Fruit fly (Drosophila melanogaster) whole organism, embryonic: ENCODE data around the gene stet.

Experiments
- Ada2b ChIP-seq: fragments of 200-800 bp; sonication (Bioruptor generic); IDR thresholded peaks from 2 replicates; pipeline ENCODE4 v1.3.6; 2022; ENCODE audit warnings: missing biosample characterization, missing genetic modification characterization
- Asciz ChIP-seq: fragments of 200-800 bp; sonication (Bioruptor generic); optimal IDR thresholded peaks from 2 replicates; lab custom pipeline; 2017; ENCODE audit warnings: missing biosample characterization, mild to moderate bottlenecking, missing genetic modification characterization, missing genetic modification reagents
- Atf-2 ChIP-seq: fragments of 200-800 bp; sonication (Bioruptor generic); optimal IDR thresholded peaks from 2 replicates; lab custom pipeline; 2016; ENCODE audit warnings: missing biosample characterization, missing genetic modification characterization
- Atf3 ChIP-seq: fragments of 200-800 bp; sonication (Bioruptor generic); optimal IDR thresholded peaks from 3 replicates; lab custom pipeline; 2016; ENCODE audit warnings: missing biosample characterization, missing genetic modification characterization
- CG10543 ChIP-seq: fragments of 200-800 bp; sonication (Bioruptor generic); optimal IDR thresholded peaks from 3 replicates; lab custom pipeline; 2017; ENCODE audit warnings: missing biosample characterization, mild to moderate bottlenecking, missing genetic modification characterization, moderate library complexity
- CG14014 ChIP-seq: fragments of 200-800 bp; sonication (Bioruptor generic); IDR thresholded peaks from 2 replicates; pipeline ENCODE4 v1.3.6; 2022; ENCODE audit warnings: missing biosample characterization, missing genetic modification characterization
- CG16863 ChIP-seq: fragments of 200-800 bp; sonication (Bioruptor generic); optimal IDR thresholded peaks from 3 replicates; lab custom pipeline; 2016; ENCODE audit warnings: missing biosample characterization, missing genetic modification characterization
- CG17802 ChIP-seq: fragments of 200-800 bp; sonication (Bioruptor generic); optimal IDR thresholded peaks from 2 replicates; lab custom pipeline; 2018; ENCODE audit warnings: missing biosample characterization, mild to moderate bottlenecking, missing genetic modification characterization, moderate library complexity
- CG30403 ChIP-seq: fragments of 200-800 bp; sonication (Bioruptor generic); optimal IDR thresholded peaks from 3 replicates; lab custom pipeline; 2016; ENCODE audit warnings: missing biosample characterization, missing genetic modification characterization
- CG32532 ChIP-seq: fragments of 200-800 bp; sonication (Bioruptor generic); IDR thresholded peaks from 2 replicates; pipeline ENCODE4 v1.3.6; 2022; ENCODE audit warnings: missing biosample characterization, missing genetic modification characterization
- CG3407 ChIP-seq: fragments of 200-800 bp; sonication (Bioruptor generic); optimal IDR thresholded peaks from 2 replicates; lab custom pipeline; 2018; ENCODE audit warnings: missing biosample characterization, mild to moderate bottlenecking, missing genetic modification characterization
- CG34422 ChIP-seq: fragments of 200-800 bp; sonication (Bioruptor generic); IDR thresholded peaks from 3 replicates; pipeline ENCODE4 v1.3.6; 2022; ENCODE audit warnings: missing biosample characterization, missing genetic modification characterization
- CG3847 ChIP-seq: fragments of 200-800 bp; sonication (Bioruptor generic); IDR thresholded peaks from 2 replicates; pipeline ENCODE4 v1.3.6; 2022; ENCODE audit warnings: missing biosample characterization, missing genetic modification characterization
- CG3995 ChIP-seq: fragments of 200-800 bp; sonication (Bioruptor generic); optimal IDR thresholded peaks from 3 replicates; lab custom pipeline; 2016; ENCODE audit warnings: missing biosample characterization, missing genetic modification characterization
- CG4360 ChIP-seq: fragments of 200-800 bp; sonication (Bioruptor generic); IDR thresholded peaks from 2 replicates; pipeline ENCODE4 v1.3.6; 2022; ENCODE audit warnings: missing biosample characterization, missing genetic modification characterization
- CG4424 ChIP-seq: fragments of 200-800 bp; sonication (Bioruptor generic); optimal IDR thresholded peaks from 3 replicates; lab custom pipeline; 2016; ENCODE audit warnings: missing biosample characterization, missing genetic modification characterization
- CG6689 ChIP-seq: fragments of 200-800 bp; sonication (Bioruptor generic); IDR thresholded peaks from 2 replicates; pipeline ENCODE4 v1.3.6; 2022; ENCODE audit warnings: missing biosample characterization, missing genetic modification characterization
- CG6813 ChIP-seq: fragments of 200-800 bp; sonication (Bioruptor generic); optimal IDR thresholded peaks from 2 replicates; lab custom pipeline; 2017; ENCODE audit warnings: missing biosample characterization, missing genetic modification characterization, mild to moderate bottlenecking, moderate library complexity, missing genetic modification reagents
- CG8765 ChIP-seq: fragments of 200-800 bp; sonication (Bioruptor generic); IDR thresholded peaks from 2 replicates; pipeline ENCODE4 v1.3.6; 2022; ENCODE audit warnings: missing biosample characterization, missing genetic modification characterization
- CG8944 ChIP-seq: fragments of 200-800 bp; sonication (Bioruptor generic); optimal IDR thresholded peaks from 3 replicates; lab custom pipeline; 2016; ENCODE audit warnings: missing biosample characterization, missing genetic modification characterization
- CG9727 ChIP-seq: fragments of 200-800 bp; sonication (Bioruptor generic); optimal IDR thresholded peaks from 3 replicates; lab custom pipeline; 2017; ENCODE audit warnings: missing biosample characterization, mild to moderate bottlenecking, missing genetic modification characterization
- CG9817 ChIP-seq: fragments of 200-800 bp; sonication (Bioruptor generic); optimal IDR thresholded peaks from 2 replicates; lab custom pipeline; 2018; ENCODE audit warnings: missing biosample characterization, mild to moderate bottlenecking, missing genetic modification characterization, moderate library complexity
- CG9876 ChIP-seq: fragments of 200-800 bp; sonication (Bioruptor generic); optimal IDR thresholded peaks from 2 replicates; lab custom pipeline; 2016; ENCODE audit warnings: missing biosample characterization, missing genetic modification characterization
- CoRest ChIP-seq: fragments of 200-800 bp; sonication (Bioruptor generic); optimal IDR thresholded peaks from 3 replicates; lab custom pipeline; 2018; ENCODE audit warnings: missing biosample characterization, mild to moderate bottlenecking, missing genetic modification characterization, moderate library complexity
- Dref ChIP-seq: fragments of 200-800 bp; sonication (Bioruptor generic); IDR thresholded peaks from 2 replicates; pipeline ENCODE4 v1.3.6; 2022; ENCODE audit warnings: missing biosample characterization, missing genetic modification characterization
- Elba2 ChIP-seq: fragments of 200-800 bp; sonication (Bioruptor generic); optimal IDR thresholded peaks from 3 replicates; lab custom pipeline; 2016; ENCODE audit warnings: missing biosample characterization, missing genetic modification characterization
- H15 ChIP-seq: fragments of 200-800 bp; sonication (Bioruptor generic); IDR thresholded peaks from 3 replicates; pipeline ENCODE4 v1.3.6; 2022; ENCODE audit warnings: missing biosample characterization, missing genetic modification characterization
- H2.0 ChIP-seq: fragments of 200-800 bp; sonication (Bioruptor generic); IDR thresholded peaks from 2 replicates; pipeline ENCODE4 v1.3.6; 2022; ENCODE audit warnings: missing biosample characterization, missing genetic modification characterization
- HLH54F ChIP-seq: fragments of 200-800 bp; sonication (Bioruptor generic); optimal IDR thresholded peaks from 3 replicates; lab custom pipeline; 2016; ENCODE audit warnings: missing biosample characterization, missing genetic modification characterization
- HmgZ ChIP-seq: fragments of 200-800 bp; sonication (Bioruptor generic); optimal IDR thresholded peaks from 2 replicates; lab custom pipeline; 2018; ENCODE audit warnings: missing biosample characterization, mild to moderate bottlenecking, missing genetic modification characterization
- Hr39 ChIP-seq: fragments of >200 bp; optimal IDR thresholded peaks from 2 replicates; lab custom pipeline; 2017
- Lim3 ChIP-seq: fragments of 200-800 bp; sonication (Bioruptor generic); IDR thresholded peaks from 2 replicates; pipeline ENCODE4 v1.3.6; 2022; ENCODE audit warnings: missing biosample characterization, missing genetic modification characterization
- Mes4 ChIP-seq: fragments of 200-800 bp; sonication (Bioruptor generic); optimal IDR thresholded peaks from 2 replicates; lab custom pipeline; 2016; ENCODE audit warnings: missing biosample characterization, missing genetic modification characterization
- NC2α ChIP-seq: fragments of 200-800 bp; sonication (Bioruptor generic); optimal IDR thresholded peaks from 2 replicates; lab custom pipeline; 2016; ENCODE audit warnings: missing biosample characterization, missing genetic modification characterization
- Nf-YC ChIP-seq: fragments of 200-800 bp; optimal IDR thresholded peaks from 3 replicates; lab custom pipeline; 2019; ENCODE audit warnings: missing biosample characterization, mild to moderate bottlenecking, missing genetic modification characterization, moderate library complexity
- Pdp1 ChIP-seq, 2 experiments: fragments of 200-800 bp; sonication (Bioruptor generic); optimal IDR thresholded peaks; 3 replicates each; lab custom pipeline; 2016; ENCODE audit warnings: missing biosample characterization in 2 of 2, missing genetic modification characterization in 2 of 2, mild to moderate bottlenecking in 1 of 2, moderate library complexity in 1 of 2
- Sin3A ChIP-seq: fragments of >200 bp; optimal IDR thresholded peaks from 2 replicates; lab custom pipeline; 2018
- Stat92E ChIP-seq, 3 experiments: fragments of >200 bp in 2 of 3; fragments of 200-800 bp in 1 of 3; sonication (Bioruptor generic) in 1 of 3; optimal IDR thresholded peaks; 2 replicates each; lab custom pipeline; 2017 to 2019; ENCODE audit warnings: missing biosample characterization in 3 of 3, missing genetic modification characterization in 3 of 3, mild to moderate bottlenecking in 1 of 3, moderate library complexity in 1 of 3
- ci ChIP-seq: fragments of 200-800 bp; sonication (Bioruptor generic); IDR thresholded peaks from 3 replicates; pipeline ENCODE4 v1.3.6; 2022; ENCODE audit warnings: missing biosample characterization, missing genetic modification characterization
- danr ChIP-seq: fragments of 200-800 bp; sonication (Bioruptor generic); IDR thresholded peaks from 2 replicates; pipeline ENCODE4 v1.3.6; 2022; ENCODE audit warnings: missing biosample characterization, missing genetic modification characterization
- eve ChIP-seq, 2 experiments: fragments of >200 bp; optimal IDR thresholded peaks; 2 replicates each; lab custom pipeline; 2017; ENCODE audit warnings: missing biosample characterization in 2 of 2, missing genetic modification characterization in 2 of 2
- eyg ChIP-seq: fragments of 200-800 bp; sonication (Bioruptor generic); optimal IDR thresholded peaks from 3 replicates; lab custom pipeline; 2016; ENCODE audit warnings: missing biosample characterization, missing genetic modification characterization
- fd96Cb ChIP-seq: fragments of 200-800 bp; sonication (Bioruptor generic); optimal IDR thresholded peaks from 2 replicates; lab custom pipeline; 2018; ENCODE audit warnings: missing biosample characterization, mild to moderate bottlenecking, missing genetic modification characterization, moderate library complexity
- gem ChIP-seq: fragments of 200-800 bp; sonication (Bioruptor generic); optimal IDR thresholded peaks from 2 replicates; lab custom pipeline; 2019; ENCODE audit warnings: missing biosample characterization, mild to moderate bottlenecking, missing genetic modification characterization, moderate library complexity
- grn ChIP-seq: fragments of 200-800 bp; sonication (Bioruptor generic); optimal IDR thresholded peaks from 3 replicates; lab custom pipeline; 2017; ENCODE audit warnings: missing biosample characterization, missing genetic modification characterization
- pb ChIP-seq: fragments of 200-800 bp; sonication (Bioruptor generic); optimal IDR thresholded peaks from 3 replicates; lab custom pipeline; 2016; ENCODE audit warnings: missing biosample characterization, missing genetic modification characterization
- phol ChIP-seq: fragments of 200-800 bp; sonication (Bioruptor generic); optimal IDR thresholded peaks from 3 replicates; lab custom pipeline; 2018; ENCODE audit warnings: missing biosample characterization, mild to moderate bottlenecking, missing genetic modification characterization, moderate library complexity
- prd ChIP-seq, 3 experiments: fragments of >200 bp in 2 of 3; fragments of 200-800 bp in 1 of 3; sonication (Bioruptor generic) in 1 of 3; optimal IDR thresholded peaks in 2 of 3; IDR thresholded peaks in 1 of 3; 2 replicates in 2 of 3; 3 replicates in 1 of 3; pipeline versions ENCODE4 v1.3.6 to Lab custom; 2017 to 2022; ENCODE audit warnings: missing biosample characterization in 1 of 3, missing genetic modification characterization in 1 of 3
- run ChIP-seq: fragments of 200-800 bp; sonication (Bioruptor generic); optimal IDR thresholded peaks from 3 replicates; lab custom pipeline; 2018; ENCODE audit warnings: missing biosample characterization, mild to moderate bottlenecking, missing genetic modification characterization
- sim ChIP-seq: fragments of 200-800 bp; sonication (Bioruptor generic); IDR thresholded peaks from 2 replicates; pipeline ENCODE4 v1.3.6; 2022; ENCODE audit warnings: missing biosample characterization, missing genetic modification characterization
- trh ChIP-seq: fragments of 200-800 bp; sonication (Bioruptor generic); optimal IDR thresholded peaks from 2 replicates; lab custom pipeline; 2016; ENCODE audit warnings: missing biosample characterization, missing genetic modification characterization
- usp ChIP-seq: fragments of >200 bp; optimal IDR thresholded peaks from 2 replicates; lab custom pipeline; 2017; ENCODE audit warnings: missing biosample characterization, missing genetic modification characterization

The stet gene

dm6 chr3L:1442906-1443305, 46.4 kb downstream of the stet start (continued):
- TF ChIP-seq CoRest (tag; lab: Kevin White, UChicago) (peak; percentile 90), CG3995 (GFP tag; lab: Kevin White, UChicago) (no peak), Elba2 (peak; percentile 59), Dref (GFP tag; lab: Robert Waterston, UW) (no peak), Nf-YC (tag; lab: Kevin White, UChicago) (no peak), danr (GFP tag; lab: Robert Waterston, UW) (peak; percentile 70), CG6813 (GFP tag; lab: Kevin White, UChicago) (peak; percentile 60), Lim3 (GFP tag; lab: Robert Waterston, UW) (peak; percentile 14; the same call in 1 of the 2 replicates), Stat92E (GFP tag; optimal IDR thresholded peaks at IDR 0.05; lab: Kevin White, UChicago) (peak in 1 of 3 experiments; percentile 91), CG8765 (GFP tag; lab: Robert Waterston, UW) (peak; percentile 90), CG16863 (GFP tag; lab: Kevin White, UChicago) (peak; percentile 85), pb (GFP tag; lab: Kevin White, UChicago) (no peak), Mes4 (GFP tag; lab: Kevin White, UChicago) (peak; percentile 85), Atf3 (GFP tag; lab: Kevin White, UChicago) (peak; percentile 71), CG8944 (GFP tag; lab: Kevin White, UChicago) (peak; percentile 74), usp (GFP tag; lab: Kevin White, UChicago) (no peak), CG30403 (GFP tag; lab: Kevin White, UChicago) (peak; percentile 74), CG6689 (GFP tag; lab: Robert Waterston, UW) (peak; percentile 93), CG3407 (peak; percentile 79), gem (tag; lab: Kevin White, UChicago) (peak; percentile 90), Pdp1 (GFP tag; optimal IDR thresholded peaks at IDR 0.05; lab: Kevin White, UChicago) (peak in 1 of 2 experiments; percentile 82), CG9817 (tag; lab: Kevin White, UChicago) (peak; percentile 34), CG3847 (peak; percentile 46), phol (peak; percentile 90), CG17802 (tag; lab: Kevin White, UChicago) (peak; percentile 65), trh (GFP tag; lab: Kevin White, UChicago) (peak; percentile 67), HLH54F (GFP tag; lab: Kevin White, UChicago) (peak; percentile 47), eve (GFP tag; optimal IDR thresholded peaks at IDR 0.05; lab: Kevin White, UChicago) (peak in 1 of 2 experiments; percentile 88), Sin3A (lab: Kevin White, UChicago) (no peak), grn (GFP tag; lab: Kevin White, UChicago) (peak; percentile 31), CG4424 (GFP tag; lab: Kevin White, UChicago) (peak; percentile 91), CG4360 (peak; percentile 80), CG14014 (GFP tag; lab: Robert Waterston, UW) (0 out of 2 replicates have a peak, but pooled peaks have one; percentile 51), run (tag; lab: Kevin White, UChicago) (peak; percentile 56), prd (optimal IDR thresholded peaks at IDR 0.05; lab: Kevin White, UChicago) (no peak), prd (GFP tag; IDR thresholded peaks at IDR 0.05; lab: Robert Waterston, UW) (peak; percentile 96), CG9876 (no peak), sim (peak; percentile 90), H15 (GFP tag; lab: Robert Waterston, UW) (peak; percentile 92), fd96Cb (tag; lab: Kevin White, UChicago) (peak; percentile 91), CG9727 (GFP tag; lab: Kevin White, UChicago) (peak; percentile 92), H2.0 (GFP tag; lab: Robert Waterston, UW) (peak; percentile 82), Asciz (GFP tag; lab: Kevin White, UChicago) (peak; percentile 83), ci (GFP tag; lab: Robert Waterston, UW) (peak; percentile 94), Atf-2 (GFP tag; lab: Kevin White, UChicago) (peak; percentile 79), CG34422 (GFP tag; lab: Robert Waterston, UW) (peak; percentile 90), NC2α (GFP tag; lab: Kevin White, UChicago) (peak; percentile 80), eyg (GFP tag; lab: Kevin White, UChicago) (peak; percentile 36), CG10543 (no peak), Ada2b (GFP tag; lab: Robert Waterston, UW) (peak; percentile 59; the same call in 1 of the 2 replicates), CG32532 (GFP tag; lab: Robert Waterston, UW) (peak; percentile 43), Hr39 (lab: Kevin White, UChicago) (no peak), HmgZ (tag; lab: Kevin White, UChicago) (peak; percentile 31)
